Worm (Caenorhabditis elegans) whole organism, L4/young adult: ENCODE measurements around the gene ZC250.2.
"Not testable (repeated sequence)": the region's sequence is repeated elsewhere in the genome, so short reads cannot be mapped to it uniquely, and the experiment has no call there.

Experiments used
- W03F9.2 ChIP-seq: fragments of 150-350 bp; optimal IDR thresholded peaks from 2 replicates; lab custom pipeline; 2014; ENCODE audit warnings: missing biosample characterization, missing genetic modification characterization
- dao-5 ChIP-seq: sonication (generic microtip); optimal IDR thresholded peaks from 2 replicates; lab custom pipeline; 2016; ENCODE audit warnings: missing genotype, missing genetic modification characterization, moderate library complexity, missing compliant biosample characterization
- him-1 ChIP-seq: sonication (generic microtip); optimal IDR thresholded peaks from 2 replicates; lab custom pipeline; 2016; ENCODE audit warnings: missing genotype, missing genetic modification reagents, missing genetic modification characterization, missing compliant biosample characterization

The ZC250.2 gene

DNA sequence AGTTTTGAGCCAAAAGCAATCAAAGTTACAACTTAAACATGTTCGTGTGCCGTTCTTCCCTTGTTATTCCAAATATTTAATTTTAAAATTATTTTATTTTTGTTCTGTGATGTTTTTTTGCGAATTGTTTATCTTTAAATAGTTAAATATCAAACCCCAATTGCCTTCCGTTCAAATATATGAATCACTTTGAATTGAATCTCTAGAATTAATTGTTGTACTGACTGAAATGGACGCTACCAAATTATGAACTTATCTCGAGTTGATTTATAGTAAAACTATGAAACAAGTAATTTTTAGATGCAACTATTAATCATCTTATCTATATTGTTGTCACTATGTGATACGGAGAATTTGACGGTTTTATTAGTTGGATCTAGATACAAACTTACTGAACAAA lies at the start of gene ZC250.2:
ZC250.2 (plus strand) TSS at position 301 of the 400 bp plus-strand sequence.
- TF ChIP-seq W03F9.2 (tag; lab: Kevin White, UChicago), result no peak
- TF ChIP-seq him-1 (tag; lab: Kevin White, UChicago), result no peak
- TF ChIP-seq dao-5 (tag; lab: Kevin White, UChicago), result no peak

DNA sequence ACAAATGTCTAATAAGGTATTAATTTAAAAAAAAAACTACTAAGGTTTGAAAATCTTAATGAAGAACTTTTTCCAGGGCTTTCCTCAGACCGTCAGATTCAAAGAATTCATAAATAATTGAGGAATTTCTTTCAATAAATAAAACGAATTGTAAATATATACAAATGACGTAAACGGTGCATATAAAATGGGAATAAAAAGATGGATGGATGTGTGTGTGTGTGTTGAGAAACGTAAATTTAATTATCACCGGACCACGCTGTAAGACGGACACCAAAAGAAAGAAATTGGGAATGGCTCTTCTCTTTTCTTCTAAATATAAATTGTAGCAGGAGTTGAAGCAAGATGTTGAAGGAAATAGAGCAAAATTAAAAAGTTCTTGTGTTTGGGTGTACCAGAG lies 45.9 kb upstream of the ZC250.2 start:
- TF ChIP-seq W03F9.2 (tag; lab: Kevin White, UChicago), result no peak
- TF ChIP-seq dao-5 (tag; lab: Kevin White, UChicago), result no peak
- no peak for TF ChIP-seq him-1 (tag; lab: Kevin White, UChicago)

ce11 chrV:5747519-5747918 lies 44.6 kb upstream of the ZC250.2 start, which contains the start of gene acds-10:
acds-10 (plus strand) TSS chrV:5747819.
- TF ChIP-seq W03F9.2 (tag; lab: Kevin White, UChicago) (no peak), him-1 (tag; lab: Kevin White, UChicago) (no peak), dao-5 (tag; lab: Kevin White, UChicago) (no peak)

ce11 chrV:5753432-5753831 lies 38.7 kb upstream of the ZC250.2 start, which contains the start of gene pgph-1:
pgph-1 (minus strand) TSS chrV:5753532.
- TF ChIP-seq him-1 (tag; lab: Kevin White, UChicago), result no peak
- TF ChIP-seq W03F9.2 (tag; lab: Kevin White, UChicago), result no peak
- TF ChIP-seq dao-5 (tag; lab: Kevin White, UChicago), result no peak

ce11 chrV:5755203-5755693 lies 36.9 kb upstream of the ZC250.2 start, which contains the start of gene K09H11.11:
K09H11.11 (minus strand) TSS chrV:5755253.
- not testable (repeated sequence) for TF ChIP-seq dao-5, W03F9.2, him-1 (tag; lab: Kevin White, UChicago)

DNA sequence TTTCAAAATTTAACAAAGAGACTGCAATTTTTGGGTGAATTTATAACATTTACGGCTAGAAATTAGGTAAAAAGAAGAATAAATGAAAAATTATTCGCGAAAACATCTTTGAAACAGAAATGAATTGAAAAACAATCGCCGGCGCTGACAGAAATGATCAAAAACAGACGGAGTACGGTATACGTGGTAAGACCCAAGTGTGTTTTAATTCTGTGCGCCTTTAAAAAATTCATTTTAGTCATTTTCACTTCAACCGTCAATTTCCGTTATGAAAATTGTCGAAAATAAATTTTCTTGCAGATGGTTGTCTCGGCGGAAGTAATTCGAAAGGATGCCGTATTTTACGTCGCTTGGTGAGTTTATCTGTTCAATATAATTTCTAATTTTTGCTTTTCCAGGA lies 35.9 kb upstream of the ZC250.2 start, which contains the start of gene C53A3.3:
C53A3.3 (plus strand) TSS at position 301 of the 400 bp plus-strand sequence.
- TF ChIP-seq dao-5 (tag; lab: Kevin White, UChicago), result no peak
- TF ChIP-seq him-1 (tag; lab: Kevin White, UChicago), result no peak
- no peak for TF ChIP-seq W03F9.2 (tag; lab: Kevin White, UChicago)

ce11 chrV:5758780-5759179 lies 33.4 kb upstream of the ZC250.2 start, which contains the start of gene C53A3.4:
C53A3.4 (minus strand) TSS chrV:5758880.
- TF ChIP-seq dao-5 (tag; lab: Kevin White, UChicago) (no peak), him-1 (tag; lab: Kevin White, UChicago) (no peak), W03F9.2 (tag; lab: Kevin White, UChicago) (no peak)

DNA sequence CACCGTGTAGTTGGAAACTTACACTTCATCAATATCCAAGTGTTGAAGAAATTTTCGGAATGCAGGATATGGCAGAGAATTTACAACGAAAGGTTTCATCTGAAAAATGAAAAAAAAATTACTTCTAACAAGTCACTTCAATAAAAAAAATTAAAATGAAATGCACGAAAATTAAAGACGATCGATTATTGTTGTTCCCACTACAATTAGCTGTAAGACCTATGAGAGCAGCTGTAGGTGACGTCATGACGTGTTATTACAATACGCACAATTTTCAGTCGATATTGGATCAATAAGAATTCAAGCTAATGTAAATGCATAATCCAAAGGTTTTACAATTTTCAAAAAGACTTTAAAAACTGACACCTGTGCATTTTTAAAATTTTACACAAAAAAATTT lies 32.0 kb upstream of the ZC250.2 start, which contains the start of gene C53A3.1:
C53A3.1 (minus strand) TSS at position 101 of the 400 bp plus-strand sequence.
- TF ChIP-seq him-1 (tag; lab: Kevin White, UChicago) (no peak), W03F9.2 (tag; lab: Kevin White, UChicago) (no peak), dao-5 (tag; lab: Kevin White, UChicago) (no peak)

DNA sequence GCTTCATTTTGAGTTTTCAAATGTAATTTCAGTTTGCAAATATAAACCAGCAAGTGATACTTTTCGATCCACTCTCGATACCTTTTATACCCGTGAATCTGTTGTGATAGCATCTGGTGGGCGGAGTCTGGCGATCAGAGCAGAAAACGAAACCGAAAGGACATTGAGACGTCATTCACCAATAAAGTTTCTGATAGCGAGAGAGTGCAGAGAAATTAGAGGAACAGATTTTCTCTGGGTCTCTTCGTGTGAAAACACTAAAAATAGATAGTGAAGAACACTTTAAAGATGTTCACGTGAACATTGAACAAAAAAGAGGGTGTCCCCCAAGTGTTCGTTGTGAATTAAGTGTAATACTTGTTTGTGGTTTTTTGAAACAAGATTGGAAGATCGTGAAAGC lies 28.3 kb upstream of the ZC250.2 start, which contains the start of gene pgph-3:
pgph-3 (minus strand) TSS at position 60 of the 400 bp plus-strand sequence.
- TF ChIP-seq dao-5 (tag; lab: Kevin White, UChicago) (no peak), W03F9.2 (tag; lab: Kevin White, UChicago) (peak; percentile 25), him-1 (tag; lab: Kevin White, UChicago) (no peak)

DNA sequence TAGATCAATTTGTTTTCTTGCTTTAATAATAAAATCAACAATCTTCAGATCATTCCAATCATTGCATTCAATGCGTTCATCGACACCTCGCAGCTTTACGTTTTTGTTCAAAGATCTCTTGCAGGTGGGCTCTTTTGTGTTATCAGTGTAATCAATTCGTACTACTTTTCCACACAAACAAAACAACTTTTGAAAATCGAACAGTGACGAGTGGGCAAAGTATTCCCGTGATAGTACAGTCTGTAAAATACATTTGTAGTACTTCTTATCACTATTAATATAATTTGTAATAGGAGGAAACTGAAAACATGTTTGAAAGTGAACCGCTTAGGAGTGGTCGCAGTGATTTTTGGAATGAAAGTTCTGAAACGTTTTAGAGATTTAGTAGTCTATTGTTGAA lies 27.1 kb upstream of the ZC250.2 start, which contains the start of gene pgph-2:
pgph-2 (plus strand) TSS at position 47 of the 400 bp plus-strand sequence.
- TF ChIP-seq him-1 (tag; lab: Kevin White, UChicago) (no peak), dao-5 (tag; lab: Kevin White, UChicago) (no peak), W03F9.2 (tag; lab: Kevin White, UChicago) (no peak)

ce11 chrV:5768292-5768695 lies 23.8 kb upstream of the ZC250.2 start:
- no peak for TF ChIP-seq him-1 (tag; lab: Kevin White, UChicago)
- TF ChIP-seq W03F9.2 (tag; lab: Kevin White, UChicago), result no peak
- TF ChIP-seq dao-5 (tag; lab: Kevin White, UChicago), result no peak

DNA sequence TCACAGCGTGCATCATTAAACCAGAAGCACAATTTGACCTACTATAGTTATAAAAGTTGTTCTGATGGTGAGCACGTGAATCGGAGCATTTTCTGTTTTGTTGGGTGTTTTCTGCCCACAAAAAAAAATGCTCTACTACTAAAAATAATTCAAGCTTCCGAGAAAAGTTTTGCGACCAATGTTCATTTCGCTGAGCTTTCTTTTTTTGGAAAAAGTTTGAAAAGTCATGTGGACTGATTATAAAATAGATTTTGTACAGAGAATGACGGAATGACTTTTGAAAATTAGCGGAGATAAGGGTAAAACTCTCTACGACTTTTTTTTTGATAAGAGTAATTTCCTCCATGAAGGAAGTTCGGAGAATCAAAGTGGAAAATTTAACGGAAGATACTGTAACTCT lies 22.6 kb upstream of the ZC250.2 start:
- TF ChIP-seq him-1 (tag; lab: Kevin White, UChicago), result no peak
- no peak for TF ChIP-seq W03F9.2 (tag; lab: Kevin White, UChicago)
- TF ChIP-seq dao-5 (tag; lab: Kevin White, UChicago), result no peak

ce11 chrV:5769999-5770398 lies 22.1 kb upstream of the ZC250.2 start:
- TF ChIP-seq dao-5 (tag; lab: Kevin White, UChicago) (no peak), W03F9.2 (tag; lab: Kevin White, UChicago) (no peak), him-1 (tag; lab: Kevin White, UChicago) (no peak)

- no peak for TF ChIP-seq dao-5 (tag; lab: Kevin White, UChicago)
- TF ChIP-seq him-1 (tag; lab: Kevin White, UChicago), result no peak
- no peak for TF ChIP-seq W03F9.2 (tag; lab: Kevin White, UChicago)
Measured at ce11 chrV:5771627-5772026, 20.5 kb upstream of the ZC250.2 start, which contains the start of gene F44E7.3. F44E7.3 (plus strand) TSS chrV:5771945.
